Fruit fly (Drosophila melanogaster): Measurements from ENCODE around the gene emei.

Gene emei

DNA sequence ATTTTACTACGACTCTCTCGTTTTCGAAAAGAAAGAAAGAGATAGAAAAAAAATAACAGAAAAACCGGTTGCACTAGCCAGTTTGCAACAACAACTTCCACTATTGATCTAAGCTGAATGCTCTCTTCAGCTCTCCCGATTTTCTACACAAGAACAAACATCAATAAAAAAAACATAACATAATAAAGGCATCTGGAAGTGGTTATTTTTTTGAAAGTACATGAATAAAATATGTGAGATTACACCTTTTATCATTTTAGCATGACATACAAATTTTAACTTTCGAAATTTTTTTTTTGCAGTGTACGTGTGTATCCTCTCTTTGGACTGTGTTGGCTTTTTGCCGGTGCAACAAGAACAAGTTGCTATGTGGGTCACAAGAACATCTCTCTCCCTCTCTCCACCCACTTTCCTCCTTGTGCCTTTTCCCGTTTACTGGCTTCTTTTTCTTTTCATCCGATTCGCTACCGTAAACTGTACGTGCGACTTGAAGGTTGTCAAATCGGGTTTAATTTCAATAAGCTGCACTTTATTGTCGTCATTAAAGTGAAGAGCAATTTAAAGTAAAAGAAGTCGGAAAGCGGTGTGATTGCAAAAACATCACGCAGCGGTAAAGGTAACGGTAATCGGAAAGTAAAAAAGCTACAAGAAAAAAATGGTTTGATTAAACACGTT is 24.8 kb upstream of the emei start:
- TF ChIP-seq jumu (GFP tag; optimal IDR thresholded peaks at IDR 0.05): peak; percentile 95
- peak; percentile 86 for TF ChIP-seq Mad (GFP tag; optimal IDR thresholded peaks at IDR 0.05)
- TF ChIP-seq pho (GFP tag; optimal IDR thresholded peaks at IDR 0.05): peak; percentile 90
- peak; percentile 69 for TF ChIP-seq CG15479 (GFP tag; optimal IDR thresholded peaks at IDR 0.05)
- TF ChIP-seq CG1529 (GFP tag; optimal IDR thresholded peaks at IDR 0.05): peak; percentile 97
- peak; percentile 86 for TF ChIP-seq Hmr (GFP tag; optimal IDR thresholded peaks at IDR 0.05)
- TF ChIP-seq kah (GFP tag; optimal IDR thresholded peaks at IDR 0.05): peak; percentile 93
- no peak for TF ChIP-seq CG14860 (GFP tag; IDR thresholded peaks at IDR 0.05; ENCODE audit: partially characterized antibody)
- peak; percentile 95 for TF ChIP-seq Chrac-16 (GFP tag; optimal IDR thresholded peaks at IDR 0.05)
- peak; percentile 75 for TF ChIP-seq CG17802 (tag; optimal IDR thresholded peaks at IDR 0.05)
- TF ChIP-seq cato (GFP tag; optimal IDR thresholded peaks at IDR 0.05; ENCODE audit: borderline replicate concordance): peak; percentile 95
- peak; percentile 95 for TF ChIP-seq stc (GFP tag; IDR thresholded peaks at IDR 0.05)
- peak; percentile 86 for TF ChIP-seq NFAT (GFP tag; IDR thresholded peaks at IDR 0.05)
- peak; percentile 95 for TF ChIP-seq CG1233 (GFP tag; optimal IDR thresholded peaks at IDR 0.05)
- peak; percentile 98 for TF ChIP-seq dmrt11E (tag; optimal IDR thresholded peaks at IDR 0.05)
- peak; percentile 82 for TF ChIP-seq CG17186 (GFP tag; optimal IDR thresholded peaks at IDR 0.05)
- TF ChIP-seq Atf6 (GFP tag; IDR thresholded peaks at IDR 0.05): peak; percentile 93
- peak; percentile 90 for TF ChIP-seq ac (GFP tag; optimal IDR thresholded peaks at IDR 0.05)
- peak; percentile 92 for TF ChIP-seq shn (GFP tag; optimal IDR thresholded peaks at IDR 0.05)
- TF ChIP-seq CG18262 (tag; optimal IDR thresholded peaks at IDR 0.05): peak; percentile 98
- peak; percentile 97 for TF ChIP-seq Hsf (GFP tag; optimal IDR thresholded peaks at IDR 0.05)
- TF ChIP-seq Hand (GFP tag; optimal IDR thresholded peaks at IDR 0.05): peak; percentile 85
- TF ChIP-seq zen2 (GFP tag; IDR thresholded peaks at IDR 0.05; ENCODE audit: partially characterized antibody): no peak
- TF ChIP-seq CG18599 (GFP tag; optimal IDR thresholded peaks at IDR 0.05): peak; percentile 92
- peak; percentile 96 for TF ChIP-seq CG3726 (GFP tag; IDR thresholded peaks at IDR 0.05)
- TF ChIP-seq CG10274 (GFP tag; optimal IDR thresholded peaks at IDR 0.05): peak; percentile 73
- peak; percentile 80 for TF ChIP-seq CG31224 (GFP tag; IDR thresholded peaks at IDR 0.05)
- peak; percentile 94 for TF ChIP-seq CG13775 (GFP tag; optimal IDR thresholded peaks at IDR 0.05)
- peak in 1 of 2 experiments; percentile 91 for TF ChIP-seq Hr78 (GFP tag; optimal IDR thresholded peaks at IDR 0.05)
- peak; percentile 93 for TF ChIP-seq tx (GFP tag; optimal IDR thresholded peaks at IDR 0.05)
- TF ChIP-seq CG17385 (GFP tag; optimal IDR thresholded peaks at IDR 0.05): peak; percentile 95
- TF ChIP-seq Sox100B (GFP tag; optimal IDR thresholded peaks at IDR 0.05): peak; percentile 96
- TF ChIP-seq CG8765 (GFP tag; IDR thresholded peaks at IDR 0.05): peak; percentile 87
- no peak for TF ChIP-seq CG13287 (GFP tag; IDR thresholded peaks at IDR 0.05; ENCODE audit: partially characterized antibody)
- peak; percentile 54 for TF ChIP-seq Adf1 (GFP tag; IDR thresholded peaks at IDR 0.05)
- peak; percentile 97 for TF ChIP-seq CG8388 (GFP tag; optimal IDR thresholded peaks at IDR 0.05)
- peak; percentile 95 for TF ChIP-seq CG1792 (GFP tag; optimal IDR thresholded peaks at IDR 0.05)
- TF ChIP-seq CG3838 (GFP tag; optimal IDR thresholded peaks at IDR 0.05): peak; percentile 92
- TF ChIP-seq D19B (GFP tag; optimal IDR thresholded peaks at IDR 0.05): peak; percentile 66
- peak; percentile 88 for TF ChIP-seq CG5180 (GFP tag; optimal IDR thresholded peaks at IDR 0.05)
- peak; percentile 94 for TF ChIP-seq ind (GFP tag; optimal IDR thresholded peaks at IDR 0.05)
- TF ChIP-seq CG2202 (tag; optimal IDR thresholded peaks at IDR 0.05): peak; percentile 98
- peak; percentile 84 for TF ChIP-seq p53 (GFP tag; optimal IDR thresholded peaks at IDR 0.05)
- TF ChIP-seq dpn (GFP tag; optimal IDR thresholded peaks at IDR 0.05): peak; percentile 97
- peak; percentile 98 for TF ChIP-seq az2 (GFP tag; optimal IDR thresholded peaks at IDR 0.05)
- no peak for TF ChIP-seq CG6791 (GFP tag; IDR thresholded peaks at IDR 0.05; ENCODE audit: partially characterized antibody)
- TF ChIP-seq CG4328 (GFP tag; optimal IDR thresholded peaks at IDR 0.05): peak; percentile 82
- peak; percentile 33 for TF ChIP-seq ash1 (GFP tag; optimal IDR thresholded peaks at IDR 0.05)
- peak; percentile 98 for TF ChIP-seq HLH3B (GFP tag; IDR thresholded peaks at IDR 0.05)
